Fruit fly (Drosophila melanogaster) whole organism, embryonic: Measurements from ENCODE around the gene CG32189.

Experiments
- Abd-B ChIP-seq: fragments of 200-800 bp; sonication (Bioruptor generic); optimal IDR thresholded peaks from 2 replicates; lab custom pipeline; 2018; ENCODE audit warnings: missing biosample characterization, mild to moderate bottlenecking, missing genetic modification characterization, moderate library complexity
- Adf1 ChIP-seq: fragments of 200-800 bp; sonication (Bioruptor generic); IDR thresholded peaks from 2 replicates; pipeline ENCODE4 v1.3.6; 2022; ENCODE audit warnings: missing biosample characterization, missing genetic modification characterization
- Asciz ChIP-seq: fragments of 200-800 bp; sonication (Bioruptor generic); optimal IDR thresholded peaks from 2 replicates; lab custom pipeline; 2017; ENCODE audit warnings: missing biosample characterization, mild to moderate bottlenecking, missing genetic modification characterization, missing genetic modification reagents
- CG11247 ChIP-seq: fragments of 200-800 bp; sonication (Bioruptor generic); IDR thresholded peaks from 2 replicates; pipeline ENCODE4 v1.3.6; 2022; ENCODE audit warnings: missing biosample characterization, missing genetic modification characterization
- CG11560 ChIP-seq: fragments of 200-800 bp; sonication (Bioruptor generic); IDR thresholded peaks from 3 replicates; pipeline ENCODE4 v1.3.6; 2022; ENCODE audit warnings: missing biosample characterization, missing genetic modification characterization
- CG11723 ChIP-seq: fragments of 200-800 bp; sonication (Bioruptor generic); optimal IDR thresholded peaks from 2 replicates; lab custom pipeline; 2017; ENCODE audit warnings: missing biosample characterization, mild to moderate bottlenecking, missing genetic modification characterization
- CG12219 ChIP-seq: fragments of 200-800 bp; sonication (Bioruptor generic); optimal IDR thresholded peaks from 3 replicates; lab custom pipeline; 2018; ENCODE audit warnings: missing biosample characterization, mild to moderate bottlenecking, missing genetic modification characterization
- CG12659 ChIP-seq: fragments of 200-800 bp; sonication (Bioruptor generic); optimal IDR thresholded peaks from 3 replicates; lab custom pipeline; 2017; ENCODE audit warnings: mild to moderate bottlenecking, missing biosample characterization, missing genetic modification reagents, missing genetic modification characterization
- CG14014 ChIP-seq: fragments of 200-800 bp; sonication (Bioruptor generic); IDR thresholded peaks from 2 replicates; pipeline ENCODE4 v1.3.6; 2022; ENCODE audit warnings: missing biosample characterization, missing genetic modification characterization
- CG14050 ChIP-seq: fragments of 200-800 bp; sonication (Bioruptor generic); IDR thresholded peaks from 3 replicates; pipeline ENCODE4 v1.3.6; 2022; ENCODE audit warnings: missing biosample characterization, missing genetic modification characterization
- CG14441 ChIP-seq: fragments of 200-800 bp; sonication (Bioruptor generic); IDR thresholded peaks from 2 replicates; pipeline ENCODE4 v1.3.6; 2022; ENCODE audit warnings: missing biosample characterization, missing genetic modification characterization
- CG14965 ChIP-seq: fragments of 200-800 bp; sonication (Bioruptor generic); optimal IDR thresholded peaks from 2 replicates; lab custom pipeline; 2016; ENCODE audit warnings: missing biosample characterization, missing genetic modification characterization, borderline replicate concordance
- CG15011 ChIP-seq: fragments of 200-800 bp; sonication (Bioruptor generic); optimal IDR thresholded peaks from 3 replicates; lab custom pipeline; 2018; ENCODE audit warnings: missing biosample characterization, mild to moderate bottlenecking, missing genetic modification characterization
- CG15479 ChIP-seq: fragments of 200-800 bp; sonication (Bioruptor generic); optimal IDR thresholded peaks from 3 replicates; lab custom pipeline; 2019; ENCODE audit warnings: missing biosample characterization, mild to moderate bottlenecking, missing genetic modification characterization, moderate library complexity
- CG17361 ChIP-seq: fragments of 200-800 bp; sonication (Bioruptor generic); IDR thresholded peaks from 3 replicates; pipeline ENCODE4 v1.3.6; 2022; ENCODE audit warnings: missing biosample characterization, missing genetic modification characterization
- CG17829 ChIP-seq: fragments of 200-800 bp; optimal IDR thresholded peaks from 2 replicates; lab custom pipeline; 2019; ENCODE audit warnings: missing biosample characterization, mild to moderate bottlenecking, missing genetic modification characterization, moderate library complexity
- CG1832 ChIP-seq: fragments of 200-800 bp; sonication (Bioruptor generic); optimal IDR thresholded peaks from 2 replicates; lab custom pipeline; 2017; ENCODE audit warnings: missing biosample characterization, mild to moderate bottlenecking, missing genetic modification characterization, inconsistent platforms
- CG2120 ChIP-seq: fragments of 200-800 bp; sonication (Bioruptor generic); optimal IDR thresholded peaks from 3 replicates; lab custom pipeline; 2016; ENCODE audit warnings: missing biosample characterization, missing genetic modification characterization
- CG33213 ChIP-seq: fragments of 200-800 bp; sonication (Bioruptor generic); optimal IDR thresholded peaks from 3 replicates; lab custom pipeline; 2016; ENCODE audit warnings: missing biosample characterization, missing genetic modification characterization
- CG3838 ChIP-seq: fragments of 200-800 bp; sonication (Bioruptor generic); optimal IDR thresholded peaks from 3 replicates; lab custom pipeline; 2016; ENCODE audit warnings: missing biosample characterization, missing genetic modification characterization
- CG4730 ChIP-seq: fragments of 200-800 bp; sonication (Bioruptor generic); IDR thresholded peaks from 2 replicates; pipeline ENCODE4 v1.3.6; 2022; ENCODE audit warnings: missing biosample characterization, missing genetic modification characterization
- CG5953 ChIP-seq: fragments of 200-800 bp; sonication (Bioruptor generic); IDR thresholded peaks from 2 replicates; pipeline ENCODE4 v1.3.6; 2022; ENCODE audit warnings: missing biosample characterization, missing genetic modification characterization
- CG6272 ChIP-seq: fragments of 200-800 bp; sonication (Bioruptor generic); IDR thresholded peaks from 2 replicates; pipeline ENCODE4 v1.3.6; 2022; ENCODE audit warnings: missing biosample characterization, missing genetic modification characterization
- CG7372 ChIP-seq: fragments of 200-800 bp; sonication (Bioruptor generic); IDR thresholded peaks from 2 replicates; pipeline ENCODE4 v1.3.6; 2022; ENCODE audit warnings: missing biosample characterization, missing genetic modification characterization
- CG7928 ChIP-seq: fragments of 200-800 bp; sonication (Bioruptor generic); optimal IDR thresholded peaks from 2 replicates; lab custom pipeline; 2017; ENCODE audit warnings: missing biosample characterization, mild to moderate bottlenecking, missing genetic modification characterization
- CG8281 ChIP-seq: fragments of 200-800 bp; sonication (Bioruptor generic); optimal IDR thresholded peaks from 2 replicates; lab custom pipeline; 2018; ENCODE audit warnings: missing biosample characterization, mild to moderate bottlenecking, missing genetic modification characterization, moderate library complexity
- CG9727 ChIP-seq: fragments of 200-800 bp; sonication (Bioruptor generic); optimal IDR thresholded peaks from 3 replicates; lab custom pipeline; 2017; ENCODE audit warnings: missing biosample characterization, mild to moderate bottlenecking, missing genetic modification characterization
- Dip2 ChIP-seq: fragments of 200-800 bp; sonication (Bioruptor generic); IDR thresholded peaks from 2 replicates; pipeline ENCODE4 v1.3.6; 2022; ENCODE audit warnings: missing biosample characterization, missing genetic modification characterization
- Eip74EF ChIP-seq, 2 experiments: fragments of 200-800 bp in 1 of 2; fragments of >200 bp in 1 of 2; sonication (Bioruptor generic) in 1 of 2; optimal IDR thresholded peaks; 2 replicates each; lab custom pipeline; 2017 to 2019; ENCODE audit warnings: missing biosample characterization in 2 of 2, missing genetic modification characterization in 2 of 2, mild to moderate bottlenecking in 1 of 2, moderate library complexity in 1 of 2
- HLHmδ ChIP-seq: fragments of 200-800 bp; sonication (Bioruptor generic); optimal IDR thresholded peaks from 2 replicates; lab custom pipeline; 2018; ENCODE audit warnings: missing biosample characterization, mild to moderate bottlenecking, missing genetic modification characterization, moderate library complexity
- Mad ChIP-seq: fragments of 200-800 bp; sonication (Bioruptor generic); optimal IDR thresholded peaks from 2 replicates; lab custom pipeline; 2016; ENCODE audit warnings: missing biosample characterization, missing genetic modification characterization
- Mrtf ChIP-seq: fragments of 200-800 bp; sonication (Bioruptor generic); IDR thresholded peaks from 3 replicates; pipeline ENCODE4 v1.3.6; 2022; ENCODE audit warnings: missing biosample characterization, missing genetic modification characterization
- NC2α ChIP-seq: fragments of 200-800 bp; sonication (Bioruptor generic); optimal IDR thresholded peaks from 2 replicates; lab custom pipeline; 2016; ENCODE audit warnings: missing biosample characterization, missing genetic modification characterization
- NC2β ChIP-seq: fragments of 200-800 bp; sonication (Bioruptor generic); optimal IDR thresholded peaks from 2 replicates; lab custom pipeline; 2016; ENCODE audit warnings: missing biosample characterization, missing genetic modification characterization
- Nf-YA ChIP-seq: fragments of 200-800 bp; sonication (Bioruptor generic); IDR thresholded peaks from 2 replicates; pipeline ENCODE4 v1.3.6; 2022; ENCODE audit warnings: missing biosample characterization, missing genetic modification characterization
- Optix ChIP-seq: fragments of 200-800 bp; sonication (Bioruptor generic); IDR thresholded peaks from 3 replicates; pipeline ENCODE4 v1.3.6; 2022; ENCODE audit warnings: missing biosample characterization, missing genetic modification characterization
- PHDP ChIP-seq: fragments of 200-800 bp; sonication (Bioruptor generic); optimal IDR thresholded peaks from 3 replicates; lab custom pipeline; 2018; ENCODE audit warnings: missing biosample characterization, mild to moderate bottlenecking, missing genetic modification characterization, moderate library complexity
- Rx ChIP-seq: fragments of 200-800 bp; sonication (Bioruptor generic); IDR thresholded peaks from 2 replicates; pipeline ENCODE4 v1.3.6; 2022; ENCODE audit warnings: missing biosample characterization, missing genetic modification characterization
- Six4 ChIP-seq: fragments of 200-800 bp; sonication (Bioruptor generic); optimal IDR thresholded peaks from 2 replicates; lab custom pipeline; 2016; ENCODE audit warnings: missing biosample characterization, missing genetic modification characterization
- dan ChIP-seq: fragments of 200-800 bp; sonication (Bioruptor generic); IDR thresholded peaks from 2 replicates; pipeline ENCODE4 v1.3.6; 2022; ENCODE audit warnings: missing biosample characterization, missing genetic modification characterization
- dysf ChIP-seq: fragments of 200-800 bp; sonication (Bioruptor generic); IDR thresholded peaks from 3 replicates; pipeline ENCODE4 v1.3.6; 2022; ENCODE audit warnings: missing biosample characterization, missing genetic modification characterization
- fd96Cb ChIP-seq: fragments of 200-800 bp; sonication (Bioruptor generic); optimal IDR thresholded peaks from 2 replicates; lab custom pipeline; 2018; ENCODE audit warnings: missing biosample characterization, mild to moderate bottlenecking, missing genetic modification characterization, moderate library complexity
- gcm ChIP-seq: fragments of 200-800 bp; sonication (Bioruptor generic); optimal IDR thresholded peaks from 2 replicates; lab custom pipeline; 2019; ENCODE audit warnings: missing biosample characterization, mild to moderate bottlenecking, missing genetic modification characterization, moderate library complexity
- gro ChIP-seq: fragments of 200-800 bp; sonication (Bioruptor generic); optimal IDR thresholded peaks from 2 replicates; lab custom pipeline; 2016; ENCODE audit warnings: missing biosample characterization, missing genetic modification characterization
- inv ChIP-seq: fragments of 200-800 bp; sonication (Bioruptor generic); IDR thresholded peaks from 2 replicates; pipeline ENCODE4 v1.3.6; 2022; ENCODE audit warnings: missing biosample characterization, missing genetic modification characterization; ENCODE audit not compliant: partially characterized antibody
- ken ChIP-seq: fragments of 200-800 bp; sonication (Bioruptor generic); IDR thresholded peaks from 3 replicates; pipeline ENCODE4 v1.3.6; 2022; ENCODE audit warnings: missing biosample characterization, missing genetic modification characterization
- nerfin-2 ChIP-seq: fragments of 200-800 bp; sonication (Bioruptor generic); IDR thresholded peaks from 2 replicates; pipeline ENCODE4 v1.3.6; 2022; ENCODE audit warnings: missing biosample characterization, missing genetic modification characterization; ENCODE audit not compliant: partially characterized antibody
- pb ChIP-seq: fragments of 200-800 bp; sonication (Bioruptor generic); optimal IDR thresholded peaks from 3 replicates; lab custom pipeline; 2016; ENCODE audit warnings: missing biosample characterization, missing genetic modification characterization
- repo ChIP-seq: fragments of 200-800 bp; sonication (Bioruptor generic); optimal IDR thresholded peaks from 2 replicates; lab custom pipeline; 2016; ENCODE audit warnings: missing biosample characterization, missing genetic modification characterization
- ro ChIP-seq: fragments of 200-800 bp; sonication (Bioruptor generic); IDR thresholded peaks from 2 replicates; pipeline ENCODE4 v1.3.6; 2022; ENCODE audit warnings: missing biosample characterization, missing genetic modification characterization
- toy ChIP-seq: fragments of 200-800 bp; sonication (Bioruptor generic); IDR thresholded peaks from 2 replicates; pipeline ENCODE4 v1.3.6; 2022; ENCODE audit warnings: missing biosample characterization, missing genetic modification characterization
- trh ChIP-seq: fragments of 200-800 bp; sonication (Bioruptor generic); optimal IDR thresholded peaks from 2 replicates; lab custom pipeline; 2016; ENCODE audit warnings: missing biosample characterization, missing genetic modification characterization
- yki ChIP-seq: fragments of >200 bp; optimal IDR thresholded peaks from 3 replicates; lab custom pipeline; 2018

CG32189 gene

DNA sequence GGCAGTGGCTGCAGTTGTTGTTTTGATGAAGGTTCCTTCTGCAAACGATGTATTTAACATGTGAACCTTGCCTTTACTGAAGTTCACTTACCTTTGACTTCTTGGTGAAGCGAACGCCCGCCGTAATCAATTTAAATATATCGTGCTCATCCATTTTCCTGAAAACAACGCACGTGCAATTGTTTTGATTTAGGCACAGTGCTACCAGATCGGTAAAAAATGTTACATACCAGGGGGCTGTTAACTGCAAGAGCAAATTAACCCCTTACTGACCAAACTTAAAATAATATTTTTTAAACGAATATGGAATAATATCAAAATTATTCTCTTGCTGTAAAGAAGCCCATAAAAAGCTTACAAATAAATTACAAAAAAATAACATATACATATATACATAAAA, 30.5 kb downstream of the CG32189 start, which contains the start of gene ais (continued):
- no peak for TF ChIP-seq Mrtf (GFP tag; lab: Robert Waterston, UW)
- TF ChIP-seq Eip74EF (GFP tag; optimal IDR thresholded peaks at IDR 0.05; lab: Kevin White, UChicago): no peak
- no peak for TF ChIP-seq dysf
- no peak for TF ChIP-seq ken (GFP tag; lab: Robert Waterston, UW)
- no peak for TF ChIP-seq CG14050
- TF ChIP-seq ro (GFP tag; lab: Robert Waterston, UW): no peak
- TF ChIP-seq HLHmδ (GFP tag; lab: Kevin White, UChicago): no peak
- TF ChIP-seq Nf-YA (GFP tag; lab: Robert Waterston, UW): no peak
- TF ChIP-seq NC2α (GFP tag; lab: Kevin White, UChicago): no peak
- no peak for TF ChIP-seq CG33213 (GFP tag; lab: Kevin White, UChicago)
- peak; percentile 7 for TF ChIP-seq Abd-B (GFP tag; lab: Kevin White, UChicago)
- no peak for TF ChIP-seq CG9727 (GFP tag; lab: Kevin White, UChicago)
- no peak for TF ChIP-seq CG17361 (GFP tag; lab: Robert Waterston, UW)
- TF ChIP-seq CG2120: peak; percentile 50
- TF ChIP-seq CG14965 (GFP tag; lab: Kevin White, UChicago): no peak
- TF ChIP-seq Asciz (GFP tag; lab: Kevin White, UChicago): no peak
- no peak for TF ChIP-seq CG8281
- peak; percentile 24; the same call in 1 of the 2 replicates for TF ChIP-seq CG14014
- peak; percentile 55 for TF ChIP-seq CG7928
- TF ChIP-seq pb (GFP tag; lab: Kevin White, UChicago): no peak
- no peak for TF ChIP-seq CG15011 (GFP tag; lab: Kevin White, UChicago)
- TF ChIP-seq toy (GFP tag; lab: Robert Waterston, UW): no peak
- no peak for TF ChIP-seq CG5953 (GFP tag; lab: Robert Waterston, UW)
- TF ChIP-seq CG11560 (tag; lab: Robert Waterston, UW): no peak
- no peak for TF ChIP-seq Optix
- no peak for TF ChIP-seq fd96Cb (tag; lab: Kevin White, UChicago)
- no peak for TF ChIP-seq CG17829 (tag; lab: Kevin White, UChicago)
- no peak for TF ChIP-seq gro (GFP tag; lab: Kevin White, UChicago)
- TF ChIP-seq repo (GFP tag; lab: Kevin White, UChicago): no peak
- TF ChIP-seq CG15479 (GFP tag; lab: Kevin White, UChicago): no peak
- TF ChIP-seq CG4730 (GFP tag; lab: Robert Waterston, UW): no peak
- no peak for TF ChIP-seq CG3838 (GFP tag; lab: Kevin White, UChicago)
- TF ChIP-seq CG7372: no peak
- TF ChIP-seq yki (lab: Kevin White, UChicago): no peak
- no peak for TF ChIP-seq CG14441 (GFP tag; lab: Robert Waterston, UW)
- no peak for TF ChIP-seq CG1832 (GFP tag; lab: Kevin White, UChicago)
- TF ChIP-seq CG11723 (GFP tag; lab: Kevin White, UChicago): no peak
- TF ChIP-seq Mad: no peak
- TF ChIP-seq nerfin-2 (GFP tag; lab: Robert Waterston, UW): no peak
- TF ChIP-seq CG6272 (GFP tag; lab: Robert Waterston, UW): no peak
- no peak for TF ChIP-seq NC2β (GFP tag; lab: Kevin White, UChicago)
- TF ChIP-seq inv (GFP tag; lab: Robert Waterston, UW): no peak
- peak; percentile 22 for TF ChIP-seq PHDP (tag; lab: Kevin White, UChicago)
- no peak for TF ChIP-seq Adf1 (GFP tag; lab: Robert Waterston, UW)
- TF ChIP-seq trh (GFP tag; lab: Kevin White, UChicago): no peak
- no peak for TF ChIP-seq Six4 (GFP tag; lab: Kevin White, UChicago)
- TF ChIP-seq CG11247: no peak
- no peak for TF ChIP-seq Dip2 (GFP tag; lab: Robert Waterston, UW)
- TF ChIP-seq Rx (GFP tag; lab: Robert Waterston, UW): no peak
- TF ChIP-seq CG12219 (GFP tag; lab: Kevin White, UChicago): no peak
- TF ChIP-seq gcm (GFP tag; lab: Kevin White, UChicago): no peak
- peak; percentile 20 for TF ChIP-seq CG12659 (GFP tag; lab: Kevin White, UChicago)
- no peak for TF ChIP-seq dan (GFP tag; lab: Robert Waterston, UW)
